Worm (Caenorhabditis elegans) whole organism, dauer: ENCODE data around the gene sri-33.
"Not testable (repeated sequence)": the region's sequence is repeated elsewhere in the genome, so short reads cannot be mapped to it uniquely, and the experiment has no call there.

Source experiments
- unc-62 ChIP-seq: sonication (generic microtip); optimal IDR thresholded peaks from 2 replicates; lab custom pipeline; 2017; ENCODE audit warnings: missing biosample characterization, missing genetic modification reagents, missing genetic modification characterization

Gene sri-33

DNA sequence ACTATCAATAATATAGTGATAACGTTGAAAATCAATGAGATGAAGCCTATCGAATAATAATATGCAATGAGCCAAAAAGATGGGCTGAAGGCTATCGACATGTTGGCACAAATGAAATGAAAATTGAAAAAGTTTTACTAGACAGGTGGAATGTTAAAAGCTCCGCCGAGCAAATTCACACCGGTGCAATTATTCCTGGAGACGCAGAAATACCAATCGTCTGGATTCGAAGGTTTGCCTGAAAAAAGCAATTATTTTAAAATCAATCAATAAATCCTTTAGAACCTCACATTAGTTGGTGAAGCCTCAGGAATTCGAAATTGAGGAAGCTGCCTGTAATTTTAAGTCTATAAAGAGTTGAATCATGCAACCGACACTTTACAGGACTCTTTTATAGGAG lies 2.3 kb downstream of the sri-33 start, which contains the start of gene sri-32:
sri-32 (minus strand) TSS at position 101 of the 400 bp plus-strand sequence.
- no peak for TF ChIP-seq unc-62 (GFP tag; lab: Kevin White, UChicago)

DNA sequence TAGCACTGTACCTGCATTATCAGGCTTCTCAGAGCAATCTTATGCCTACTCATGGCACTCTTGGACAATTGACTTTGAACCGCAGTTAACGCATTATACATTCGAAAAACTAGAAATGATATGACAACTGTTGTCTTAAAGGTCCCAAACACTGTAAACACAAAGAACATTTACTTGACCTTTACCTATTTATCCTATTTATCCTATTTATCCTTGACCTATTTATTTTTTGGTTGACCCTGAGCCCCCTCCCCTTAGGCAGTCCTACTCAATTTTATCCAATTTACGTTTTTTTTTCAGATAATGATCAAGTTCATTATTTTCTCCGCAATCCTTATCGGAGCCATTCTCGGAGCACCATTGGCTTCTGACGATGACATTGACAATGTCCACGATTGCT lies 5.0 kb downstream of the sri-33 start, which contains the start of the genes T10D4.14 and T10D4.19:
T10D4.14 (minus strand) TSS at position 101 of the 400 bp plus-strand sequence.
T10D4.19 (plus strand) TSS at position 304 of the 400 bp plus-strand sequence.
- no peak for TF ChIP-seq unc-62 (GFP tag; lab: Kevin White, UChicago)

DNA sequence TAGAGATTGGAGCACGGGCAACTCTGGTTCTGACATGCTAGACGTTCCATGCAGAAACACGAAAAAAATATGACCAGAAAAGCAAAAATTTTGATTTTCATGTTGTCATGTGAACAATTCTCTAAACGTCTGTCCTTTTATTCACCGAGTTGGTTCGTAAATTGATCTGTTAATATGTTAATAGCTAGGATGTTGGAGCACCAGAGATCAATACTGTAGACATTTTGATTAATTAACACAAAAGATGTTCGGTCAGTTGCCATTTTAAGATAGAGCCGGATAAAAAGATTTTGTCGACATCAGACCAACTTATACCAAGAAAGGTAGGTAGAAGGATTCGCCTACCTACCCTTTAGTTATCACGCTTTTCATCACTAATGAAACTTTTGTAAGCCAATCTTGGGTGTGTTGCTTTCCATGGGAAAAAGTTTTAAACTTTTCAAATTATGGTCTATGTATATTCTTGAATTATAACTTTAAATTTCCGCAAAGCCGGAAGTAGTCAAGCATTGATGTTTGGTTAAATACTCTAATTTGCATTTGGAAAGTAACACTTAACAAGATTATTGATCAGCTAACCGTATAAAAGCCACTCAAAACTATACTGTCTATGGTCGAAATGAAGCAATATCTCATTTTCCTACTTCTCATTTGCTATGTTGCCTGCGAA lies 7.0 kb downstream of the sri-33 start, which contains the start of the genes T10D4.11 and T10D4.1:
T10D4.11 (minus strand) TSS at position 101 of the 670 bp plus-strand sequence.
T10D4.1 (plus strand) TSS at position 620 of the 670 bp plus-strand sequence.
- no peak for TF ChIP-seq unc-62 (GFP tag; lab: Kevin White, UChicago)

DNA sequence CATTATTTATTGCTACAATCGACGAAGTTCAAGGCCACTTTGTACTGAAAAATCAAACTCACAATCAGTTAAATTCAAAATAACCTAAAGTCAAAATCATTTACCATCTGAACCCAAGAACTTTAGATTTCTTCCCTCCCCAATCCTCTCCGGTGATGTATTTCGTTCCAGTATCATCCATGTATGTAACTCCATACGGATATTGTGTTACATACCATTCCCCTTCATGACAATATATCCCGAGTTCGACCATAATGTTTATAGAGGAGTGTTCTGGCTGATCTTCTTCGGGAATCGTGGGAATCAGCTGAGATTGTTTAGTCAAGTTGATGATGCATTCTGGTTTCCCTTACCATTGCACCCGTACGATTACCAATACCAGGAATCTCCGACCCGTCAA lies 8.2 kb downstream of the sri-33 start:
- no peak for TF ChIP-seq unc-62 (GFP tag; lab: Kevin White, UChicago)

DNA sequence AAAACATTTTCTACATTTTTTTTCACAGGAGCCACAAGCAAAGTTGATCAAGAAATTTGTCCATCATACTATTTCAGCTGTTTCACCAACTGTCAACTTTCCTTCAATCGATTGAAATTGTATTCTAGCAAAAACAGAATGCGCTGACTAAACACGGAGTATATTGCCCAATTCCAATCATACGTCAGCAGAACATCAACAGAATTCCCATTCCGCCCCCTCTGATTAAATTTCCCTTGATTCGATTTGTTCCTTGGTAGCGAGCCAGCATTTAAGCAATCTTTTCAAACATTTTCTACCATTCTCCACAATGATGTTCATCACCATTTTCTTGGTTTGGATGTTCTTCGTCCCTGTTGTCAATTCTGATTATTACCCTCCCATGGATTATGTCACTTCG lies 10.8 kb downstream of the sri-33 start, which contains the start of gene T10D4.15:
T10D4.15 (plus strand) TSS at position 301 of the 400 bp plus-strand sequence.
- no peak for TF ChIP-seq unc-62 (GFP tag; lab: Kevin White, UChicago)

DNA sequence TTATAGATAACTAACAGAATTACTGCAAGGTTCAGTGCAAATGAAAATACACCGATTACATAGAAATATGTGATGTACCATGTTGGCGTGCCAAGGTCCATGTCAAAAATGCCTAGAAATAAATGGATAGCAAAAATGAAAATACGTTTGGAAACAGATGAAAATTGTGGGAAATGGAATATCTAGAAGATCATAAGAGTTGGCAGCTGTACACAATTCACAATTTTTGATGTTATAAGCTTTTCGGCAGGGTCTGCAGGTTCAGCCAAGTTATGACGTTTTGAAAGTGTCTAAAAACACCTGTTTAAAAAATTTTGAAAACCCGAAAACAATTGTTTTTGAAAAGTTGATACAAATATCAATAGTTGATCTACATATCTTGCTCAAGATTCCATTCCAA lies 12.1 kb downstream of the sri-33 start, which contains the start of gene sri-43:
sri-43 (minus strand) TSS at position 101 of the 400 bp plus-strand sequence.
- TF ChIP-seq unc-62 (GFP tag; lab: Kevin White, UChicago) = not testable (repeated sequence)

DNA sequence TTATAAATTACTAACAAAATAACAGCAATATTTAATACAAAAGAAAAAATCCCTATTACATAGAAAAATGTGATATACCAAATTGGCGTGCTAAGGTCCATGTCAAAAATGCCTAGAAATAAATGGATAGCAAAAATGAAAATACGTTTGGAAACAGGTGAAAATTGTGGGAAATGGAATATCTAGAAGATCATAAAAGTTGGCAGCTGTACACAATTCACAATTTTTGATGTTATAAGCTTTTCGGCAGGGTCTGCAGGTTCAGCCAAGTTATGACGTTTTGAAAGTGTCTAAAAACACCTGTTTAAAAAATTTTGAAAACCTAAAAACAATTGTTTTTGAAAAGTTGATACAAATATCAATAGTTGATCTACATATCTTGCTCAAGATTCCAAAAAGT lies 13.8 kb downstream of the sri-33 start, which contains the start of gene sri-42:
sri-42 (minus strand) TSS at position 101 of the 400 bp plus-strand sequence.
- not testable (repeated sequence) for TF ChIP-seq unc-62 (GFP tag; lab: Kevin White, UChicago)

DNA sequence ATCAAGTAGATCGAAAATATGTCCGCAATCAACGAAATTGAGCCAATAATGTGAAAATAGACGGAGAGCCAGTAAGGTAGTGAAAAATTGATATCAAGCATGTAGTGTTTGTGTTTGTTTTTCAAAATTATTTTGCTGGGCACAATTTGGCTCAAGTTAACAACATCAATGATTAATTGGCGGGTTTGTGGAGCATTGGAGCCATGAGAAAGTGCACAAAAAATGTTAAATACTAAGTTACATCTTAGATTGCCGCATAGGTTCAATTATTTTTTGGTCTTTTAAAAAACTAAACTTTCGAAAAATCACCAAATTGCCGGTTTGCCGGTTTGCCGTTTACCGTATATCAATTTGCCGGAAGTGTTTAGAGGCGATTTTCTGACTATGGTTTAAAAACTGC lies 18.8 kb downstream of the sri-33 start, which contains the start of gene sri-54:
sri-54 (minus strand) TSS at position 101 of the 400 bp plus-strand sequence.
- TF ChIP-seq unc-62 (GFP tag; lab: Kevin White, UChicago) = no peak

DNA sequence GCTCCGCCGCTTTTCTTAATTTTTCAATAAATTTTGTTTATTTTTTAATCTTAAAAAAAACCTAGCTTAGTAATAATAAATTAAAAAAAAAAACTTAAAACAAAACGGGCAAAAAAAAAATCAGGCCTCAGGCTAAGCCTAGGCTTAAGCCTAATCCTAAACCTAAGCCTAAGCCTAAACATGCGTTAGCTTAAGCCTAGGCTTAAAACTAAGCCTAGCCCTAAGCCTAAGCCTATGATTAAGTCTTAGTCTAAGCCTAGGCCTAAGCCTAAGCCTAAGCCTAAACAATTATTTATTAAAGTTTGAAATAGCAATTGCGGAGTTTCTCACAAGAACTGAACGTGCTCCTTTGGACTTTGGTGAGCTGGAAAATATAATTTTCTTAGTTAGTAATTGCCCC lies 21.4 kb downstream of the sri-33 start:
- no peak for TF ChIP-seq unc-62 (GFP tag; lab: Kevin White, UChicago)

DNA sequence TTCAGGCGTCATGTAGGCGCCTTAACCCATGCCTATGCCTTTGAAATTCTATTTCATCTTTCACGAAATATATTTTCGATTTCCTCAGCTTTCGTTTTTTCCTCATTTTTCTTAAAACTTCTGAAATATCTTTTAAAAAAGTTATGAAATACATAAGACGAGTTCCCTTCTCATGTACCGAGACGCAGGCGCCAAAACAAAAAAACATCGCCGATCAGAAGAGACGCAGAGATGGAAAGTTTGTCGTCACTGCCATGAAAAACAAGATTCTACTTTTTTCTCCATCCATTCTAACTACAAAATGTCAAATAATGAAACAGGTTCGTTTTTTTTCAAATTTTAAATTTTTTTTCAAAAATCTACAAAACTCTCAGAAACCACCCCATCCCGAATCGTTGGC lies 27.6 kb downstream of the sri-33 start, which contains the start of gene chil-24:
chil-24 (plus strand) TSS at position 156 of the 400 bp plus-strand sequence.
- no peak for TF ChIP-seq unc-62 (GFP tag; lab: Kevin White, UChicago)

DNA sequence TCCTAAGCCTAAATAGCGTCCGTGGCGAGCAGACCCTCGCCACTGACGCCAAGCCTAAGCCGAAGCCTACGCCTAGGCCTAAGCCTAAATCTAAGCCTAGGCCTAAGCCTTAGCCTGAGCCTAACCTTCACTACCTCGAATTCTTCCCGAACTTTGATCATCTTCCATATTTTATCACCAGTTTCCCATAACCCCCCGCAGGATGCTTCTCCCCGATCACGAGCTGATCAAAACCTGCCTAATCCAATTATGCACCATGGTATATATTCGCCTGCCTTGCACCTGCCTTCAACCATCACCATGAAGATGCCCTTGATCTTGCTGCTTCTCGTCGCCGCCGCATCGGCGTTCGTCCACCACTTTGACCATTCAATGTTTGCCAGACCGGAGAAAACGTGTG lies 29.9 kb downstream of the sri-33 start, which contains the start of gene ins-31:
ins-31 (plus strand) TSS at position 301 of the 400 bp plus-strand sequence.
- TF ChIP-seq unc-62 (GFP tag; lab: Kevin White, UChicago) = not testable (repeated sequence)

DNA sequence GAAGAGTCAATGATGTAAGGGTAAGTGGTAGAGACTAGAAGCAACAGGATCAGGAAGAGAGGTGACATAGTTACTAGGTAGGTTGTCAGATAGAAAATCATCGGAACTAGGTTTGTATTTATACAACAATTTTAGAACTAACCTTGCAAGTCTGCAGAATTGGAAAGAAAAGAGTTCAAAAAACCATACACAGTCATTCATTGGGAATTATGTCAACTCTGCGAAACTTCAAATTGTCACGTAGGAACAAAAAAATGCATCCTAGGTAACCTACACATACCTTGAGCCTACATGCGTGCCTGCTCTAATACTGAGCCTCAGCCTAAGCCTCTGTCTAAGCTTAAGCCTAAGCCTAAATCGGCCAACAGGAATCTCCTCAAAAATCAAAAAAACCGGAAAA lies 30.3 kb downstream of the sri-33 start, which contains the start of gene ins-19:
ins-19 (minus strand) TSS at position 101 of the 400 bp plus-strand sequence.
- TF ChIP-seq unc-62 (GFP tag; lab: Kevin White, UChicago) = no peak

DNA sequence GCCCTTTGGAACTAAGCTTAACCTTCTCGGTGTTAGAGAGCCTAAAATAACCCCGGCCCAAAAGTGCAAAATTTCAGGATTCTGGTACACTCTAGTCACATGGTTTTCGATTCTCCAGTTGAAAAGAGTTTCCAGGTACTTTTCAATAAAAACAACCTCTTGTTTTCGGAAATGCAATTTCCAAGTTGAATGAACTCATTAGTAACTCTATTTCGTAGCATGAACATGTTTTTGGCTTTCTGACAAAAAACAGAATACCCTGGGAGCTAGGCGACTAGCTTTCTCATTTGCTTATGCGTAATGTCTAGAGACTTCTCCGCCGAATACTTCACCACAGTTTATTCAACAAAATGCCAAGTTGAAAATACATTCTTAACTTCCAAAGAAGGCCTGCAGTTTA lies 33.4 kb downstream of the sri-33 start, which contains the start of gene srh-71:
srh-71 (plus strand) TSS at position 301 of the 400 bp plus-strand sequence.
- TF ChIP-seq unc-62 (GFP tag; lab: Kevin White, UChicago) = no peak

DNA sequence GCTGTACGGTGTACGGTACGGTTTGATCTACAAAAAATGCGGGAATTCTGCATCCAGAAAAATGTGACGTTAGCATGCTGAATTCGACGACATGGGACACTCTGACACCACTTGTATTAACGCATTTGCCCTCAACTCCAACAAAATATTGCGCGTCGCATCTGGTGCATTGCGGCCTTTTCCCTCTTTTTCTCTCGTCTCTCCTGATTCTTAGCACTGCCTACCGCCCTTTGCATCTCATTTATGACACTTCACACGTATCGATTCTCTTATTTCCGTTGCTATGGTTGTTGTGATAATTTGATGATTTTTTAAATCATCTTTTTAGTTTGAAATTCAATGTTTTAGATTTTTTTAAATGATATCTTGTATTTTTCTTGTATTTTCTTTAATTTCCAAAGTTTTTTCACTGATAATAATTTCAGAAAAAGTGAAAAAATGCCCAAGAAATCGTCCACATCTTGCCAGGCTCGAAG lies 37.7 kb downstream of the sri-33 start, which contains the start of gene T10D4.6:
T10D4.6 (plus strand) TSS at position 426 of the 476 bp plus-strand sequence.
- TF ChIP-seq unc-62 (GFP tag; lab: Kevin White, UChicago) = no peak

DNA sequence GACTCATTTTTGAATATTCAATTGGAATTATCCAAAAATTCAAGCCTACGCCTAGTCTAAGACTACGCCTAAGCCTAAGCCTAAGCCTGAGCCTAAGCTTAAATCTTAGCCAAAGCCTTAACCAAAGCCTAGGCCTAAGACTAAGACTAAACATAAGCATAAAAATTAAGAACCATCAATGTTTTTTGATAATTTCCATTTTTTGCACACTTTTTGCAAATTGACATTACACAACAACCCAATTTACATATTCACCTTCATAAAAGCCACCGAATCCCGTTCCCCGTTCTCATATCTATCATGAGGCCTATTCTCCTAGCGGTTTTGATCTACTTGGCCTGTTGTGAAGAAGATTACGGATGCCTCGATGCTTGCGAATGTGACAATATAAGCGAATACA lies 39.2 kb downstream of the sri-33 start, which contains the start of gene T10D4.7:
T10D4.7 (plus strand) TSS at position 301 of the 400 bp plus-strand sequence.
- TF ChIP-seq unc-62 (GFP tag; lab: Kevin White, UChicago) = no peak

DNA sequence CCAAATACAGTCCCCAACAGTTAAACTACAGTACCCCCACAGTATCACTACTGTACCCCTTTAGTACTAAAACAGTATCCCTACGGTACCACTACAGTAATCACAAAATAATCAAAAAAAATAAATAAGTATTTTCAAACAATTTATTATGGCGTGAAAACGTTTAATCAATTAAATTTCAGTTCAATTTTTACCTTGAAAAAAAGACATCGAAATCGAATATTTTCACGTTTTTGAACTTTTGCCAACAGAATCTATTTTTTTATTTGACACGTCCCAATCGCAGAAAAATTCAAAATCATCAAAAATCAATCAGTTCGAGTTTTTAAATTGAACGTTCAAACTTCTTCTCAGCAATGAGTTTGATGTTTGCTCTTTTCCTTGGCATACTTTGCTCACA lies 42.7 kb downstream of the sri-33 start, which contains the start of gene clec-123:
clec-123 (plus strand) TSS at position 301 of the 400 bp plus-strand sequence.
- TF ChIP-seq unc-62 (GFP tag; lab: Kevin White, UChicago) = no peak
